Worm (Caenorhabditis elegans) whole organism, L4 larva: ENCODE data around the gene fbxa-30.
"Not testable (repeated sequence)": the region's sequence is repeated elsewhere in the genome, so short reads cannot be mapped to it uniquely, and the experiment has no call there.

Experiments used
- ZK337.2 ChIP-seq: fragments of 200-800 bp; sonication (Bioruptor generic); IDR thresholded peaks from 2 replicates; pipeline ENCODE4 v1.3.6; 2022; ENCODE audit warnings: missing genetic modification reagents, missing genetic modification characterization, missing compliant biosample characterization
- lin-39 ChIP-seq: fragments of 150-350 bp; optimal IDR thresholded peaks from 2 replicates; lab custom pipeline; 2014; ENCODE audit warnings: missing biosample characterization, missing genetic modification reagents, missing genetic modification characterization

- TF ChIP-seq ZK337.2 (GFP tag; lab: Robert Waterston, UW); lin-39 (tag; lab: Kevin White, UChicago): not testable (repeated sequence)
Measured at ce11 chrIII:1258358-1258757, 17.1 kb downstream of the fbxa-30 start, which contains the start of gene fbxa-78.
